Fruit fly (Drosophila melanogaster): ENCODE results near the gene CG10864.

CG10864 gene

DNA sequence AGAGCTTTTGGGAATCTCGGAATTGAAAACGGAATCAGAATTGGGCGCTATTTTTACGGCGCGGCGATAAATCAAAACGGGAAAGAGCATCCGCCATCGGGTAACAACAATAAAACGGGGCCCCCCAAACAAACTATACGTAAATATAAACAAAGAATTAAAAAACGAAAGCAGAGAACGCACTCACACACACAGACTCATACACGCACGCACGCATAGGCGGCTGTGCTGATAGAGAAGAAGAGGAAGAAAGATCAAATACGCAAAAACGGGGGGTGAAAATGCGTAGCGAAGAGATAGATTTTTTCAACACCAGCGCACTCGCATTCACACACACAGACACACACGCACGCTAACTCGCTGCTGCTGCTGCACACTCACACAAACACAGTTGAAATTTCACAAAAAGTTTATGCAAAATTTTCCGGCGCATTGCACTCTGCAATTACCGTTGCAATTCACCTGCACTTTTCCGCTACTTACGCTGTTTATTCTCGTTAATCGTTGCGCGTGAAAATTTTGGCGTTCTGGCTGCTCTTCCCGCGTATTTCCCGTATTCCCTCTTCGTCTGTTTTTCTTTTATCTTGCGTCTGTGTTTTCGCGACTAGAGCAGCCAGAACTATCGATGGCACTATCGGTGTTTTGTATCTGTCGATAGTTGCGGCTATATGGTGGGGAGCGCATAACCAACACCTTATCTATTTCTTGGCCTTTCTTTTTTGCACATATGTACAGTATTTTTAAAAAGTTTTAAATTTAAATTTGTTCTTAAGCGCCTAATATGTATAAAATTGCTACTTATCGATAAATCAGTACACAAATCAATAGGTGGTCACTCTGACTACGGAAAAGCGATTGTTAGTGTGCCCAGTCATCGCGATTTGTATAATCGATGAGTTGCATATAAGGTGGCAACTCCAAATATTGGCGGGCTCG is 1.1 kb upstream of the CG10864 start, which contains the start of gene CG31122 (continued):
- TF ChIP-seq Mad (GFP tag; optimal IDR thresholded peaks at IDR 0.05) (peak; percentile 46), CG32532 (GFP tag; IDR thresholded peaks at IDR 0.05) (no peak; the same call in 1 of the 2 replicates), Drgx (GFP tag; IDR thresholded peaks at IDR 0.05) (0 out of 2 replicates have a peak, but pooled peaks have one; percentile 25), CG8388 (GFP tag; optimal IDR thresholded peaks at IDR 0.05) (peak; percentile 19), Ada2b (GFP tag; IDR thresholded peaks at IDR 0.05) (peak; percentile 24; the same call in 1 of the 2 replicates), CG6272 (GFP tag; IDR thresholded peaks at IDR 0.05) (no peak), tin (GFP tag; optimal IDR thresholded peaks at IDR 0.05) (peak; percentile 54), slp2 (GFP tag; optimal IDR thresholded peaks at IDR 0.05) (no peak), Ets97D (GFP tag; optimal IDR thresholded peaks at IDR 0.05) (peak; percentile 92), Atf3 (GFP tag; optimal IDR thresholded peaks at IDR 0.05) (peak; percentile 55), vvl (GFP tag; IDR thresholded peaks at IDR 0.05) (peak; percentile 51; the same call in 1 of the 2 replicates), row (GFP tag; IDR thresholded peaks at IDR 0.05) (peak; percentile 83), Trl (optimal IDR thresholded peaks at IDR 0.05) (peak in 1 of 2 experiments; percentile 48), Trl (GFP tag; optimal IDR thresholded peaks at IDR 0.05) (peak; percentile 62), run (tag; optimal IDR thresholded peaks at IDR 0.05) (no peak), CG18011 (GFP tag; optimal IDR thresholded peaks at IDR 0.05) (peak; percentile 12), CG15601 (tag; optimal IDR thresholded peaks at IDR 0.05) (peak; percentile 61), gcm (GFP tag; optimal IDR thresholded peaks at IDR 0.05) (no peak), tup (GFP tag; optimal IDR thresholded peaks at IDR 0.05) (no peak), CG10543 (GFP tag; optimal IDR thresholded peaks at IDR 0.05) (peak; percentile 83), Rx (GFP tag; IDR thresholded peaks at IDR 0.05) (no peak), ATbp (GFP tag; optimal IDR thresholded peaks at IDR 0.05) (peak; percentile 12), bigmax (GFP tag; optimal IDR thresholded peaks at IDR 0.05) (peak; percentile 11), CG6765 (GFP tag; optimal IDR thresholded peaks at IDR 0.05) (no peak), CG33557 (GFP tag; optimal IDR thresholded peaks at IDR 0.05) (no peak), CG12071 (GFP tag; optimal IDR thresholded peaks at IDR 0.05) (no peak), kni (GFP tag; optimal IDR thresholded peaks at IDR 0.05) (no peak), CG13287 (GFP tag; IDR thresholded peaks at IDR 0.05; ENCODE audit: partially characterized antibody) (peak; percentile 98), Hmr (GFP tag; optimal IDR thresholded peaks at IDR 0.05) (peak; percentile 3), Stat92E (GFP tag; optimal IDR thresholded peaks at IDR 0.05) (no peak), odd (GFP tag; optimal IDR thresholded peaks at IDR 0.05) (no peak), Elba2 (GFP tag; optimal IDR thresholded peaks at IDR 0.05) (no peak), so (GFP tag; IDR thresholded peaks at IDR 0.05) (peak; percentile 27; the same call in 1 of the 3 replicates), h (optimal IDR thresholded peaks at IDR 0.05) (no peak), CG14965 (GFP tag; optimal IDR thresholded peaks at IDR 0.05; ENCODE audit: borderline replicate concordance) (no peak), shn (GFP tag; optimal IDR thresholded peaks at IDR 0.05) (peak; percentile 33), mam (GFP tag; optimal IDR thresholded peaks at IDR 0.05) (peak; percentile 63), en (GFP tag; optimal IDR thresholded peaks at IDR 0.05) (no peak), CG14050 (GFP tag; IDR thresholded peaks at IDR 0.05) (no peak), CG2199 (GFP tag; IDR thresholded peaks at IDR 0.05) (no peak), ind (GFP tag; optimal IDR thresholded peaks at IDR 0.05) (peak; percentile 3), HLH54F (GFP tag; optimal IDR thresholded peaks at IDR 0.05) (peak; percentile 70), Hand (GFP tag; optimal IDR thresholded peaks at IDR 0.05) (no peak), CkIIα-i1 (GFP tag; IDR thresholded peaks at IDR 0.05) (no peak), cas (GFP tag; IDR thresholded peaks at IDR 0.05) (no peak), CG17328 (GFP tag; IDR thresholded peaks at IDR 0.05) (no peak), Dek (tag; optimal IDR thresholded peaks at IDR 0.05) (peak; percentile 33), ci (GFP tag; IDR thresholded peaks at IDR 0.05) (no peak), D19A (tag; optimal IDR thresholded peaks at IDR 0.05) (peak; percentile 96)

All from whole organism, embryonic.